Worm (Caenorhabditis elegans): ENCODE measurements around the gene sdz-21.

DNA sequence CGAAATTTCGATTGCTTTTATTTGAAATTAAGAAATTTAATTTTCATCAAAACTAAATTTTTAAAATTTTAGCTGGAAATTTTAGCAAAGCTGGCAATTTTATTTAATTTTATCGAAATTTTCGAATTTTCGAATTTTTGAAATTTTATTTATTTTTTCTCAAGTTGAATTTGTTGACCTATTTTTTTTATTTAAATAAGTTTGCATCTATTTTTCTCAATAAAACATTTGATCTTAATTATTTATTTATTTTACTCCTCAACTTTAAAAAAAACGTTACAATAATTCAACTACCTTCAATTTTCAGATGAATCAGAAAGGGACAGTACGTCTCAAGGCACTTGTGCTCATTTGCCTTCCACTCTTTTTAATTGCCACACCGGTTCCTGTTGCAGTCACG lies 32.0 kb downstream of the sdz-21 start, which contains the start of gene daf-4:
- TF ChIP-seq nhr-12 (tag; optimal IDR thresholded peaks at IDR 0.05) (no peak), tbx-2 (tag; optimal IDR thresholded peaks at IDR 0.05) (no peak), fkh-10 (GFP tag; optimal IDR thresholded peaks at IDR 0.05) (no peak), pha-4 (tag; optimal IDR thresholded peaks at IDR 0.05) (no peak), ceh-16 (tag; optimal IDR thresholded peaks at IDR 0.05) (no peak), nhr-237 (tag; optimal IDR thresholded peaks at IDR 0.05) (no peak), nhr-77 (tag; optimal IDR thresholded peaks at IDR 0.05) (no peak), ceh-9 (tag; optimal IDR thresholded peaks at IDR 0.05) (no peak), ceh-28 (tag; optimal IDR thresholded peaks at IDR 0.05) (no peak), snpc-4 (tag; optimal IDR thresholded peaks at IDR 0.05) (no peak)
